Fruit fly (Drosophila melanogaster) whole organism, prepupa: Measurements from ENCODE around the gene eIF3h.

Experiments
- CG11294 ChIP-seq: fragments of 200-800 bp; sonication (Bioruptor generic); IDR thresholded peaks from 2 replicates; pipeline ENCODE4 v1.3.6; 2022; ENCODE audit warnings: missing biosample characterization, missing genetic modification characterization
- CG1621 ChIP-seq: fragments of 200-800 bp; sonication (Bioruptor generic); optimal IDR thresholded peaks from 3 replicates; lab custom pipeline; 2018; ENCODE audit warnings: missing biosample characterization, mild to moderate bottlenecking, missing genetic modification characterization
- CG4318 ChIP-seq: fragments of 200-800 bp; sonication (Bioruptor generic); optimal IDR thresholded peaks from 3 replicates; lab custom pipeline; 2017; ENCODE audit warnings: missing biosample characterization, mild to moderate bottlenecking, missing genetic modification characterization
- CG6792 ChIP-seq: fragments of 200-800 bp; sonication (Bioruptor generic); optimal IDR thresholded peaks from 3 replicates; lab custom pipeline; 2016; ENCODE audit warnings: missing biosample characterization, missing genetic modification characterization
- CG6854 ChIP-seq: fragments of 200-800 bp; sonication (Bioruptor generic); optimal IDR thresholded peaks from 2 replicates; lab custom pipeline; 2017; ENCODE audit warnings: missing biosample characterization, mild to moderate bottlenecking, missing genetic modification characterization
- Hr39 ChIP-seq: fragments of 200-800 bp; sonication (Bioruptor generic); optimal IDR thresholded peaks from 2 replicates; lab custom pipeline; 2016; ENCODE audit warnings: missing biosample characterization, missing genetic modification characterization
- OdsH ChIP-seq: fragments of 200-800 bp; sonication (Bioruptor generic); optimal IDR thresholded peaks from 3 replicates; lab custom pipeline; 2016; ENCODE audit warnings: missing biosample characterization, missing genetic modification characterization
- Sox14 ChIP-seq: fragments of 200-800 bp; sonication (Bioruptor generic); optimal IDR thresholded peaks from 3 replicates; lab custom pipeline; 2016; ENCODE audit warnings: missing biosample characterization, missing genetic modification characterization
- cyc ChIP-seq: fragments of 200-800 bp; sonication (Bioruptor generic); optimal IDR thresholded peaks from 3 replicates; lab custom pipeline; 2016; ENCODE audit warnings: missing biosample characterization, missing genetic modification characterization
- spab ChIP-seq: fragments of 200-800 bp; sonication (Bioruptor generic); optimal IDR thresholded peaks from 2 replicates; lab custom pipeline; 2017; ENCODE audit warnings: missing biosample characterization, mild to moderate bottlenecking, missing genetic modification characterization, missing genetic modification reagents
- ss ChIP-seq, 2 experiments: fragments of 200-800 bp; sonication (Bioruptor generic); optimal IDR thresholded peaks; 2 replicates in 1 of 2; 3 replicates in 1 of 2; lab custom pipeline; 2017 to 2018; ENCODE audit warnings: mild to moderate bottlenecking in 2 of 2, missing biosample characterization in 2 of 2, missing genetic modification characterization in 2 of 2, moderate library complexity in 1 of 2

DNA sequence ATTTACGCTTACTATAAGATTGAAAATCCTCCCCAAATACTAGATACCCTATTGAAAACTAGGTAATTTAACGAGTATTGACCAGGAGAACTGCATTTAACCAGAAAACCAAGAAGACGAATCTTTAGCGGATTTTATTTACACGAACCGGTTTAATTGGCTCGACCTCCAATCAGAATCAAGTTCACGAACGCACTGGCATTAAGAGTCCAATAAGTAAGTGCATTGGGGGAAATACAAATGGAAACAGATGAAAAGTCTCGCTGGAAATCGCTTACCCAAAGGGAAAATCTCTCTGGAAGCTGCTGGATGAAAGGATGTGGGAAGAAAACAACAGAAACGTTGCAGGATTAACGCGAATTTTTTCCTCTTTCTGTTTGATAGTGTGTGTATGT lies 39.7 kb upstream of the eIF3h start:
- TF ChIP-seq Sox14 (GFP tag; lab: Kevin White, UChicago) (no peak), OdsH (GFP tag; lab: Kevin White, UChicago) (no peak), CG1621 (tag; lab: Kevin White, UChicago) (no peak), ss (GFP tag; optimal IDR thresholded peaks at IDR 0.05; lab: Kevin White, UChicago) (no peak), CG6854 (GFP tag; lab: Kevin White, UChicago) (no peak), Hr39 (GFP tag; lab: Kevin White, UChicago) (no peak), CG4318 (GFP tag; lab: Kevin White, UChicago) (no peak), cyc (GFP tag; lab: Kevin White, UChicago) (no peak), CG11294 (GFP tag; lab: Robert Waterston, UW) (no peak), CG6792 (GFP tag; lab: Kevin White, UChicago) (no peak), spab (GFP tag; lab: Kevin White, UChicago) (no peak)
